Worm (Caenorhabditis elegans): ENCODE data around the gene hrpa-1.

The hrpa-1 gene

ce11 chrIV:3311243-3311642, 27.4 kb downstream of the hrpa-1 start, which contains the start of gene zip-11 (continued):
- TF ChIP-seq T20F7.1 (GFP tag; optimal IDR thresholded peaks at IDR 0.05) (no peak), nhr-76 (tag; optimal IDR thresholded peaks at IDR 0.05) (no peak), ZK546.5 (tag; optimal IDR thresholded peaks at IDR 0.05) (no peak), duxl-1 (tag; optimal IDR thresholded peaks at IDR 0.05; ENCODE audit: poor library complexity) (peak; percentile 51), ceh-82 (tag; optimal IDR thresholded peaks at IDR 0.05) (no peak), arid-1 (GFP tag; conservative IDR thresholded peaks at IDR 0.05) (peak; percentile 54; the same call in 1 of the 2 replicates), hmg-1.1 (GFP tag; IDR thresholded peaks at IDR 0.05) (peak; percentile 82), skn-1 (tag; optimal IDR thresholded peaks at IDR 0.05) (no peak), mep-1 (tag; optimal IDR thresholded peaks at IDR 0.05) (peak; percentile 56), saeg-2 (GFP tag; IDR thresholded peaks at IDR 0.05) (no peak), tra-1 (GFP tag; IDR thresholded peaks at IDR 0.05) (0 out of 2 replicates have a peak, but pooled peaks have one; percentile 8), lsy-2 (tag; optimal IDR thresholded peaks at IDR 0.05) (peak in 1 of 2 experiments; percentile 77), mxl-3 (GFP tag; optimal IDR thresholded peaks at IDR 0.05) (peak; percentile 81), F49E8.2 (tag; optimal IDR thresholded peaks at IDR 0.05; ENCODE audit: borderline replicate concordance) (no peak), ceh-20 (GFP tag; IDR thresholded peaks at IDR 0.05) (peak; percentile 63; the same call in 1 of the 2 replicates), madf-9 (GFP tag; conservative IDR thresholded peaks at IDR 0.05) (0 out of 2 replicates have a peak, but pooled peaks have one; percentile 28), nhr-48 (tag; optimal IDR thresholded peaks at IDR 0.05) (peak; percentile 62), zfp-3 (GFP tag; conservative IDR thresholded peaks at IDR 0.05) (no peak), ztf-7 (tag; optimal IDR thresholded peaks at IDR 0.05) (no peak), snpc-4 (tag; optimal IDR thresholded peaks at IDR 0.05) (no peak), nhr-102 (tag; optimal IDR thresholded peaks at IDR 0.05) (peak; percentile 48), ceh-32 (tag; optimal IDR thresholded peaks at IDR 0.05; ENCODE audit: poor library complexity) (no peak), F10B5.3 (tag; optimal IDR thresholded peaks at IDR 0.05) (no peak), aha-1 (tag) (no peak), dmd-6 (GFP tag; IDR thresholded peaks at IDR 0.05) (peak; percentile 31; the same call in 1 of the 2 replicates), madf-5 (GFP tag; IDR thresholded peaks at IDR 0.05) (no peak), set-16 (GFP tag; IDR thresholded peaks at IDR 0.05) (peak; percentile 92), R02D3.7 (tag; optimal IDR thresholded peaks at IDR 0.05) (no peak), unc-130 (GFP tag; optimal IDR thresholded peaks at IDR 0.05) (no peak), F44E2.7 (GFP tag; IDR thresholded peaks at IDR 0.05) (0 out of 2 replicates have a peak, but pooled peaks have one; percentile 10)

- no peak for TF ChIP-seq Y75B8A.6 (GFP tag; IDR thresholded peaks at IDR 0.05)
- TF ChIP-seq fkh-10 (GFP tag; optimal IDR thresholded peaks at IDR 0.05): no peak
- TF ChIP-seq ceh-82 (tag; optimal IDR thresholded peaks at IDR 0.05): no peak
- TF ChIP-seq tag-97 (GFP tag; IDR thresholded peaks at IDR 0.05): no peak
- peak in 1 of 2 experiments; percentile 91 for TF ChIP-seq unc-62 (GFP tag; optimal IDR thresholded peaks at IDR 0.05 in 1 of 2)
- no peak for TF ChIP-seq unc-62 (tag; optimal IDR thresholded peaks at IDR 0.05)
- no peak for TF ChIP-seq egl-43 (GFP tag; IDR thresholded peaks at IDR 0.05)
- no peak for TF ChIP-seq hlh-30 (tag; optimal IDR thresholded peaks at IDR 0.05; ENCODE audit: insufficient read depth)
- no peak for TF ChIP-seq T20F7.1 (GFP tag; optimal IDR thresholded peaks at IDR 0.05)
- no peak for TF ChIP-seq nhr-76 (tag; optimal IDR thresholded peaks at IDR 0.05)
- TF ChIP-seq dpl-1 (GFP tag; optimal IDR thresholded peaks at IDR 0.05): no peak
- no peak for TF ChIP-seq nhr-11 (tag; optimal IDR thresholded peaks at IDR 0.05)
- peak; percentile 18 for TF ChIP-seq dve-1 (tag; optimal IDR thresholded peaks at IDR 0.05; ENCODE audit: insufficient read depth)
- peak; percentile 84 for TF ChIP-seq aha-1 (tag)
- no peak for TF ChIP-seq lin-13 (GFP tag; optimal IDR thresholded peaks at IDR 0.05)
- no peak for TF ChIP-seq ama-1 (optimal IDR thresholded peaks at IDR 0.05)
- TF ChIP-seq pqm-1 (tag; optimal IDR thresholded peaks at IDR 0.05): peak; percentile 78
- TF ChIP-seq ZK337.2 (GFP tag; IDR thresholded peaks at IDR 0.05): no peak
- no peak for TF ChIP-seq ceh-20 (GFP tag; IDR thresholded peaks at IDR 0.05)
- peak; percentile 8 for TF ChIP-seq mes-2 (tag; optimal IDR thresholded peaks at IDR 0.05; ENCODE audit: poor library complexity, severe bottlenecking)
- no peak for TF ChIP-seq tra-1 (GFP tag; IDR thresholded peaks at IDR 0.05)
- no peak for TF ChIP-seq duxl-1 (tag; optimal IDR thresholded peaks at IDR 0.05; ENCODE audit: poor library complexity)
- TF ChIP-seq dmd-9 (GFP tag; IDR thresholded peaks at IDR 0.05): no peak
- no peak for TF ChIP-seq mdl-1 (tag; optimal IDR thresholded peaks at IDR 0.05)
- no peak for TF ChIP-seq R02D3.7 (tag; optimal IDR thresholded peaks at IDR 0.05)
- peak; percentile 55 for TF ChIP-seq nhr-48 (tag; optimal IDR thresholded peaks at IDR 0.05)
- no peak for TF ChIP-seq hlh-11 (tag; optimal IDR thresholded peaks at IDR 0.05)
- no peak for TF ChIP-seq attf-4 (tag; optimal IDR thresholded peaks at IDR 0.05)
Observed at ce11 chrIV:3310662-3311219, 27.9 kb downstream of the hrpa-1 start.

Measured in whole organism, L4 larva.